Fruit fly (Drosophila melanogaster): ENCODE results near the gene MED31.

dm6 chr3R:4649880-4650493 is 8.2 kb downstream of the MED31 start:
- TF ChIP-seq ro (GFP tag; IDR thresholded peaks at IDR 0.05) (no peak), sima (GFP tag; optimal IDR thresholded peaks at IDR 0.05) (no peak), otp (GFP tag; IDR thresholded peaks at IDR 0.05) (no peak), Doc3 (GFP tag; IDR thresholded peaks at IDR 0.05; ENCODE audit: partially characterized antibody) (no peak)
